Worm (Caenorhabditis elegans): ENCODE results near the gene far-3.

DNA sequence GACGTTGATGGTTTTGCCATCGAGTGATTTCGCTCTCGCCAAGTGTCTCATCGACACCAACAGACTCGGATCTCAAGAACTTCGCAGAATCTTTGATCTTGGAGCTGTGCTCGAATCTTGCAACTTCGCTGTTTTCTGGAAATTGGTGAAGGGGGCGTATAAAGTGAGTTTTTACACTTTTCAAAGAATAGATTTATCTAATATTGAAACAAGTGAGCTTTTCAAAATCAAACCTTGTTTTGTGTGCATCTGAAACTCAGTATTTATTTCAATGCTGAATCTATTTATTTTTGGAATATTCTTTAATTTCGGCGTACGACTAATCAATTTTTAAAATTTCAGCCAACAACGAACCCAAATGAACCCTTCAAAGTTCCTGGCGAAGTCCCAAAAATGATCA, 43.1 kb downstream of the far-3 start:
- TF ChIP-seq nhr-11 (tag; optimal IDR thresholded peaks at IDR 0.05) (no peak), Y105C5A.15 (GFP tag; IDR thresholded peaks at IDR 0.05) (no peak), unc-62 (GFP tag; optimal IDR thresholded peaks at IDR 0.05 in 1 of 2) (peak in 1 of 2 experiments; percentile 77), unc-62 (tag; optimal IDR thresholded peaks at IDR 0.05) (no peak), jun-1 (tag; optimal IDR thresholded peaks at IDR 0.05) (no peak), aha-1 (tag) (peak; percentile 76), set-16 (GFP tag; IDR thresholded peaks at IDR 0.05) (no peak), dmd-8 (GFP tag; IDR thresholded peaks at IDR 0.05) (no peak), lin-39 (tag; optimal IDR thresholded peaks at IDR 0.05) (no peak), nhr-76 (tag; optimal IDR thresholded peaks at IDR 0.05) (no peak), fkh-10 (GFP tag; optimal IDR thresholded peaks at IDR 0.05) (no peak), ZK337.2 (GFP tag; IDR thresholded peaks at IDR 0.05) (no peak)
